Fruit fly (Drosophila melanogaster) Kc167 (cell line): ENCODE data around the gene CG33293.

Source experiments
- Myc ChIP-seq: fragments of >200 bp; optimal IDR thresholded peaks from 2 replicates; lab custom pipeline; 2017; ENCODE audit warnings: missing external identifiers
- h ChIP-seq: fragments of >200 bp; optimal IDR thresholded peaks from 3 replicates; lab custom pipeline; 2018; ENCODE audit warnings: missing external identifiers
- insv ChIP-seq: fragments of >200 bp; optimal IDR thresholded peaks from 3 replicates; lab custom pipeline; 2018; ENCODE audit warnings: missing external identifiers
- psq ChIP-seq: fragments of >200 bp; optimal IDR thresholded peaks from 2 replicates; lab custom pipeline; 2017; ENCODE audit warnings: missing external identifiers

DNA sequence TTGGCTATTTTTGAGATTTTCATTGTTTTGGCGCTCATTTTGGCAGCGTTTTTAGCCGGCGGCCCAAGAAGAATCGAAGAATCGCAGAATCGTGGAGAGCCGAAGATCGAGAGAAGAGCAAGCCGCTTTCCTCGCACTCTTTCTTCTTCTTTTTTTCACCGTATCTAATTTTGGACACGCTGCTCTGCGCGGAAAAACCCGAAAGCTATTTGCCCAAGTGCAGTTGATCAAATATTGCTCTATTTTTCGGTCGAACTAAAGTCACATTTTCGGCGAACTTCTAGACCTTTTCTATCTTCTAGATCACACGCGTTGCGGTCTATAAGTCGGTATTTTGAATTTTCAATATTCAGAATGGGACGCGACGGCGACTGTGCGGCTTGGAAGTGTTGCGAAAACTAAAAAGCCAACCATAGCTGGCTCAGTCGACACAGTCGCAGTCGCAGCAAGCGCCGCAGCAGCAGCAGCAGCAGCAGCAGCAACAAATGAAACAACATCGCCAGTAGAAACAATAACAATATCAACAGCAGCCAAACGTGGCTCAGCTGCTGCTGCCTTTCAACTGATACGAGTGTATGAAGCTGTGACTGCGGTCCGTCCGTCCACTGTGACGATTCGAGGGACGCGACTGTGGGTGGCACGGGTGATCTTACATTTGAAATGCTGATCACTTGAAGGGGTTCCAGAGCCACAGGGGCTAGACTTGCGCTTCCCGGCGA lies 46.5 kb upstream of the CG33293 start:
- TF ChIP-seq h (no peak), insv (lab: Kevin White, UChicago) (no peak), Myc (lab: Kevin White, UChicago) (no peak), psq (lab: Kevin White, UChicago) (no peak)
